Fruit fly (Drosophila melanogaster) whole organism, embryonic: ENCODE data around the gene P58IPK.
A peak's percentile ranks its signal among the peaks of the same experiment; 100 is the strongest.

ENCODE experiments used
- ATbp ChIP-seq: fragments of 200-800 bp; sonication (Bioruptor generic); optimal IDR thresholded peaks from 2 replicates; lab custom pipeline; 2017; ENCODE audit warnings: missing biosample characterization, mild to moderate bottlenecking, missing genetic modification characterization, missing genetic modification reagents
- BEAF-32 ChIP-seq: fragments of 200-800 bp; sonication (Bioruptor generic); optimal IDR thresholded peaks from 3 replicates; lab custom pipeline; 2017; ENCODE audit warnings: missing biosample characterization, missing genetic modification characterization, mild to moderate bottlenecking, moderate library complexity, missing genetic modification reagents
- Bgb ChIP-seq: fragments of 200-800 bp; sonication (Bioruptor generic); IDR thresholded peaks from 2 replicates; pipeline ENCODE4 v1.3.6; 2022; ENCODE audit warnings: missing biosample characterization, missing genetic modification characterization; ENCODE audit not compliant: partially characterized antibody
- CG1024 ChIP-seq: fragments of 200-800 bp; sonication (Bioruptor generic); IDR thresholded peaks from 2 replicates; pipeline ENCODE4 v1.3.6; 2022; ENCODE audit warnings: missing biosample characterization, missing genetic modification characterization
- CG10431 ChIP-seq: fragments of 200-800 bp; sonication (Bioruptor generic); optimal IDR thresholded peaks from 3 replicates; lab custom pipeline; 2018; ENCODE audit warnings: missing biosample characterization, mild to moderate bottlenecking, missing genetic modification characterization
- CG10959 ChIP-seq: fragments of 200-800 bp; sonication (Bioruptor generic); IDR thresholded peaks from 2 replicates; pipeline ENCODE4 v1.3.6; 2022; ENCODE audit warnings: missing biosample characterization, missing genetic modification characterization
- CG11456 ChIP-seq: fragments of 200-800 bp; sonication (Bioruptor generic); IDR thresholded peaks from 3 replicates; pipeline ENCODE4 v1.3.6; 2022; ENCODE audit warnings: missing biosample characterization, missing genetic modification characterization
- CG12942 ChIP-seq: fragments of 200-800 bp; sonication (Bioruptor generic); optimal IDR thresholded peaks from 3 replicates; lab custom pipeline; 2016; ENCODE audit warnings: missing biosample characterization, missing genetic modification characterization
- CG13287 ChIP-seq: fragments of 200-800 bp; sonication (Bioruptor generic); IDR thresholded peaks from 2 replicates; pipeline ENCODE4 v1.3.6; 2022; ENCODE audit warnings: missing biosample characterization, missing genetic modification characterization; ENCODE audit not compliant: partially characterized antibody
- CG15269 ChIP-seq: fragments of 200-800 bp; sonication (Bioruptor generic); optimal IDR thresholded peaks from 2 replicates; lab custom pipeline; 2018; ENCODE audit warnings: missing biosample characterization, mild to moderate bottlenecking, missing genetic modification characterization, moderate library complexity
- CG17385 ChIP-seq: fragments of 200-800 bp; sonication (Bioruptor generic); optimal IDR thresholded peaks from 3 replicates; lab custom pipeline; 2018; ENCODE audit warnings: missing biosample characterization, mild to moderate bottlenecking, missing genetic modification characterization
- CG2678 ChIP-seq: fragments of 200-800 bp; sonication (Bioruptor generic); optimal IDR thresholded peaks from 3 replicates; lab custom pipeline; 2019; ENCODE audit warnings: missing biosample characterization, mild to moderate bottlenecking, missing genetic modification characterization, moderate library complexity
- CG30020 ChIP-seq: fragments of 200-800 bp; optimal IDR thresholded peaks from 2 replicates; lab custom pipeline; 2019; ENCODE audit warnings: missing biosample characterization, mild to moderate bottlenecking, missing genetic modification characterization, moderate library complexity
- CG31224 ChIP-seq: fragments of 200-800 bp; sonication (Bioruptor generic); IDR thresholded peaks from 2 replicates; pipeline ENCODE4 v1.3.6; 2022; ENCODE audit warnings: missing biosample characterization, missing genetic modification characterization
- CG34376 ChIP-seq: fragments of 200-800 bp; sonication (Bioruptor generic); optimal IDR thresholded peaks from 2 replicates; lab custom pipeline; 2018; ENCODE audit warnings: missing biosample characterization, mild to moderate bottlenecking, missing genetic modification characterization
- CG34422 ChIP-seq: fragments of 200-800 bp; sonication (Bioruptor generic); IDR thresholded peaks from 3 replicates; pipeline ENCODE4 v1.3.6; 2022; ENCODE audit warnings: missing biosample characterization, missing genetic modification characterization
- CG3726 ChIP-seq: fragments of 200-800 bp; sonication (Bioruptor generic); IDR thresholded peaks from 3 replicates; pipeline ENCODE4, ENCODE4 v1.3.6; 2022; ENCODE audit warnings: missing biosample characterization, missing genetic modification characterization
- CG4707 ChIP-seq: fragments of 200-800 bp; sonication (Bioruptor generic); optimal IDR thresholded peaks from 2 replicates; lab custom pipeline; 2018; ENCODE audit warnings: missing biosample characterization, mild to moderate bottlenecking, missing genetic modification characterization, moderate library complexity
- CG5953 ChIP-seq: fragments of 200-800 bp; sonication (Bioruptor generic); IDR thresholded peaks from 2 replicates; pipeline ENCODE4 v1.3.6; 2022; ENCODE audit warnings: missing biosample characterization, missing genetic modification characterization
- CG6272 ChIP-seq: fragments of 200-800 bp; sonication (Bioruptor generic); IDR thresholded peaks from 2 replicates; pipeline ENCODE4 v1.3.6; 2022; ENCODE audit warnings: missing biosample characterization, missing genetic modification characterization
- CG8290 ChIP-seq, 3 experiments: fragments of 200-800 bp; sonication (Bioruptor generic); optimal IDR thresholded peaks; 2 replicates each; lab custom pipeline; 2016 to 2019; ENCODE audit warnings: missing biosample characterization in 3 of 3, missing genetic modification characterization in 3 of 3, mild to moderate bottlenecking in 2 of 3, moderate library complexity in 1 of 3
- CG9215 ChIP-seq: fragments of 200-800 bp; sonication (Bioruptor generic); IDR thresholded peaks from 2 replicates; pipeline ENCODE4 v1.3.6; 2022; ENCODE audit warnings: missing biosample characterization, missing genetic modification characterization
- CG9437 ChIP-seq: fragments of 200-800 bp; sonication (Bioruptor generic); optimal IDR thresholded peaks from 2 replicates; lab custom pipeline; 2018; ENCODE audit warnings: missing biosample characterization, mild to moderate bottlenecking, missing genetic modification characterization
- CrebB ChIP-seq: fragments of 200-800 bp; sonication (Bioruptor generic); optimal IDR thresholded peaks from 3 replicates; lab custom pipeline; 2018; ENCODE audit warnings: missing biosample characterization, mild to moderate bottlenecking, missing genetic modification characterization
- Dfd ChIP-seq, 2 experiments: fragments of >200 bp; optimal IDR thresholded peaks; 2 replicates each; lab custom pipeline; 2017; ENCODE audit warnings: missing biosample characterization in 2 of 2, missing genetic modification characterization in 2 of 2
- Ets65A ChIP-seq: fragments of 200-800 bp; sonication (Bioruptor generic); peaks from one replicate; lab custom pipeline; 2016; ENCODE audit warnings: missing biosample characterization, missing genetic modification characterization
- Fer1 ChIP-seq: fragments of 200-800 bp; sonication (Bioruptor generic); optimal IDR thresholded peaks from 2 replicates; lab custom pipeline; 2017; ENCODE audit warnings: missing biosample characterization, mild to moderate bottlenecking, missing genetic modification characterization
- HmgZ ChIP-seq: fragments of 200-800 bp; sonication (Bioruptor generic); optimal IDR thresholded peaks from 2 replicates; lab custom pipeline; 2018; ENCODE audit warnings: missing biosample characterization, mild to moderate bottlenecking, missing genetic modification characterization
- Hr78 ChIP-seq, 2 experiments: fragments of 200-800 bp in 1 of 2; fragments of >200 bp in 1 of 2; sonication (Bioruptor generic) in 1 of 2; optimal IDR thresholded peaks; 2 replicates each; lab custom pipeline; 2017 to 2019; ENCODE audit warnings: missing biosample characterization in 2 of 2, missing genetic modification characterization in 2 of 2, mild to moderate bottlenecking in 1 of 2, moderate library complexity in 1 of 2
- Med ChIP-seq: fragments of 200-800 bp; sonication (Bioruptor generic); peaks from one replicate; lab custom pipeline; 2016; ENCODE audit warnings: missing biosample characterization, missing genetic modification characterization, mild to moderate bottlenecking, inconsistent platforms, moderate library complexity
- Pdp1 ChIP-seq, 2 experiments: fragments of 200-800 bp; sonication (Bioruptor generic); optimal IDR thresholded peaks; 3 replicates each; lab custom pipeline; 2016; ENCODE audit warnings: missing biosample characterization in 2 of 2, missing genetic modification characterization in 2 of 2, mild to moderate bottlenecking in 1 of 2, moderate library complexity in 1 of 2
- Trl ChIP-seq, 3 experiments: fragments of >200 bp in 2 of 3; fragments of 200-800 bp in 1 of 3; sonication (Bioruptor generic) in 1 of 3; optimal IDR thresholded peaks; 2 replicates in 1 of 3; 3 replicates in 2 of 3; lab custom pipeline; 2016 to 2017; ENCODE audit warnings: missing biosample characterization in 1 of 3, missing genetic modification characterization in 1 of 3
- chinmo ChIP-seq: fragments of 200-800 bp; sonication (Bioruptor generic); IDR thresholded peaks from 4 replicates; pipeline ENCODE4 v1.3.6; 2022; ENCODE audit warnings: missing biosample characterization, missing genetic modification characterization; ENCODE audit not compliant: partially characterized antibody
- ci ChIP-seq: fragments of 200-800 bp; sonication (Bioruptor generic); IDR thresholded peaks from 3 replicates; pipeline ENCODE4 v1.3.6; 2022; ENCODE audit warnings: missing biosample characterization, missing genetic modification characterization
- fd64A ChIP-seq: fragments of 200-800 bp; sonication (Bioruptor generic); optimal IDR thresholded peaks from 3 replicates; lab custom pipeline; 2018; ENCODE audit warnings: missing biosample characterization, mild to moderate bottlenecking, missing genetic modification characterization
- fru ChIP-seq: fragments of >200 bp; optimal IDR thresholded peaks from 2 replicates; lab custom pipeline; 2017
- hth ChIP-seq: fragments of >200 bp; optimal IDR thresholded peaks from 2 replicates; lab custom pipeline; 2017; ENCODE audit warnings: inconsistent platforms
- knrl ChIP-seq: fragments of 200-800 bp; sonication (Bioruptor generic); IDR thresholded peaks from 3 replicates; pipeline ENCODE4 v1.3.6; 2022; ENCODE audit warnings: missing biosample characterization, missing genetic modification characterization; ENCODE audit not compliant: partially characterized antibody
- lab ChIP-seq: fragments of 200-800 bp; sonication (Bioruptor generic); optimal IDR thresholded peaks from 3 replicates; lab custom pipeline; 2017; ENCODE audit warnings: missing biosample characterization, missing genetic modification characterization, mild to moderate bottlenecking, moderate library complexity, missing genetic modification reagents
- prd ChIP-seq, 3 experiments: fragments of >200 bp in 2 of 3; fragments of 200-800 bp in 1 of 3; sonication (Bioruptor generic) in 1 of 3; optimal IDR thresholded peaks in 2 of 3; IDR thresholded peaks in 1 of 3; 2 replicates in 2 of 3; 3 replicates in 1 of 3; pipeline versions ENCODE4 v1.3.6 to Lab custom; 2017 to 2022; ENCODE audit warnings: missing biosample characterization in 1 of 3, missing genetic modification characterization in 1 of 3
- rib ChIP-seq: fragments of 200-800 bp; sonication (Bioruptor generic); IDR thresholded peaks from 2 replicates; pipeline ENCODE4 v1.3.6; 2022; ENCODE audit warnings: missing biosample characterization, missing genetic modification characterization
- sd ChIP-seq: fragments of 200-800 bp; sonication (Bioruptor generic); optimal IDR thresholded peaks from 3 replicates; lab custom pipeline; 2018; ENCODE audit warnings: missing biosample characterization, mild to moderate bottlenecking, missing genetic modification characterization, moderate library complexity
- stc ChIP-seq: fragments of 200-800 bp; sonication (Bioruptor generic); IDR thresholded peaks from 2 replicates; pipeline ENCODE4 v1.3.6; 2022; ENCODE audit warnings: missing biosample characterization, missing genetic modification characterization
- tgo ChIP-seq: fragments of 200-800 bp; sonication (Bioruptor generic); IDR thresholded peaks from 3 replicates; pipeline ENCODE4 v1.3.6; 2022; ENCODE audit warnings: missing biosample characterization, missing genetic modification characterization

Gene P58IPK

dm6 chr3R:9572929-9573811 is 13.6 kb upstream of the P58IPK start (continued):
- TF ChIP-seq Med (GFP tag; lab: Kevin White, UChicago), result peak; percentile 80
- TF ChIP-seq CrebB, result no peak
- peak; percentile 89 to 95 for TF ChIP-seq Trl (optimal IDR thresholded peaks at IDR 0.05; lab: Kevin White, UChicago)
- TF ChIP-seq Trl (GFP tag; optimal IDR thresholded peaks at IDR 0.05; lab: Kevin White, UChicago), result no peak
- TF ChIP-seq CG12942 (GFP tag; lab: Kevin White, UChicago), result no peak
- TF ChIP-seq chinmo (GFP tag; lab: Robert Waterston, UW), result peak; percentile 69; the same call in 2 of the 4 replicates
- TF ChIP-seq Ets65A (GFP tag; lab: Kevin White, UChicago), result peak; percentile 72
- no peak for TF ChIP-seq knrl (GFP tag; lab: Robert Waterston, UW)
- TF ChIP-seq CG9437 (GFP tag; lab: Kevin White, UChicago), result no peak
- peak; percentile 53 for TF ChIP-seq lab
- TF ChIP-seq CG10959 (GFP tag; lab: Robert Waterston, UW), result no peak
- TF ChIP-seq CG9215 (GFP tag; lab: Robert Waterston, UW), result no peak
- no peak for TF ChIP-seq Dfd (GFP tag; optimal IDR thresholded peaks at IDR 0.05; lab: Kevin White, UChicago)
- peak; percentile 11 for TF ChIP-seq Fer1 (GFP tag; lab: Kevin White, UChicago)
- peak; percentile 14 for TF ChIP-seq CG15269 (tag; lab: Kevin White, UChicago)
- TF ChIP-seq tgo, result no peak
- no peak for TF ChIP-seq ATbp
- no peak for TF ChIP-seq CG1024 (GFP tag; lab: Robert Waterston, UW)
- TF ChIP-seq HmgZ, result peak; percentile 33
- TF ChIP-seq CG3726 (GFP tag; lab: Robert Waterston, UW), result no peak
- TF ChIP-seq prd (optimal IDR thresholded peaks at IDR 0.05; lab: Kevin White, UChicago), result no peak
- no peak for TF ChIP-seq prd (GFP tag; IDR thresholded peaks at IDR 0.05; lab: Robert Waterston, UW)
- TF ChIP-seq CG6272 (GFP tag; lab: Robert Waterston, UW), result no peak
- no peak for TF ChIP-seq CG10431 (GFP tag; lab: Kevin White, UChicago)
- TF ChIP-seq Bgb (GFP tag; lab: Robert Waterston, UW), result peak; percentile 43; the same call in 1 of the 2 replicates
- no peak for TF ChIP-seq BEAF-32 (GFP tag; lab: Kevin White, UChicago)
- peak; percentile 35; the same call in 1 of the 3 replicates for TF ChIP-seq ci
- TF ChIP-seq CG30020 (tag; lab: Kevin White, UChicago), result no peak
- peak; percentile 10; the same call in 1 of the 2 replicates for TF ChIP-seq CG13287 (GFP tag; lab: Robert Waterston, UW)
- TF ChIP-seq Pdp1 (GFP tag; optimal IDR thresholded peaks at IDR 0.05; lab: Kevin White, UChicago), result peak in 1 of 2 experiments; percentile 96
- TF ChIP-seq CG8290 (GFP tag; optimal IDR thresholded peaks at IDR 0.05; lab: Kevin White, UChicago), result no peak
- TF ChIP-seq CG8290 (tag; optimal IDR thresholded peaks at IDR 0.05; lab: Kevin White, UChicago), result peak in 1 of 2 experiments; percentile 28
- TF ChIP-seq CG17385, result peak; percentile 12
- TF ChIP-seq rib, result 0 out of 2 replicates have a peak, but pooled peaks have one; percentile 15
- no peak for TF ChIP-seq hth (lab: Kevin White, UChicago)
- TF ChIP-seq CG4707 (GFP tag; lab: Kevin White, UChicago), result peak; percentile 3
- no peak for TF ChIP-seq fru (lab: Kevin White, UChicago)
- no peak for TF ChIP-seq stc (GFP tag; lab: Robert Waterston, UW)
- no peak for TF ChIP-seq CG31224 (GFP tag; lab: Robert Waterston, UW)
- no peak for TF ChIP-seq CG2678 (tag; lab: Kevin White, UChicago)
- peak; percentile 63; the same call in 1 of the 3 replicates for TF ChIP-seq CG34422 (GFP tag; lab: Robert Waterston, UW)
- TF ChIP-seq fd64A (GFP tag; lab: Kevin White, UChicago), result peak; percentile 21
- TF ChIP-seq Hr78 (GFP tag; optimal IDR thresholded peaks at IDR 0.05; lab: Kevin White, UChicago), result no peak
- TF ChIP-seq CG11456 (GFP tag; lab: Robert Waterston, UW), result peak; percentile 31; the same call in 1 of the 3 replicates
- TF ChIP-seq CG5953 (GFP tag; lab: Robert Waterston, UW), result 0 out of 2 replicates have a peak, but pooled peaks have one; percentile 26
- peak; percentile 24 for TF ChIP-seq CG34376 (GFP tag; lab: Kevin White, UChicago)
- peak; percentile 76 for TF ChIP-seq sd (tag; lab: Kevin White, UChicago)
